Fruit fly (Drosophila melanogaster) whole organism, wandering third instar larva: Measurements from ENCODE around the gene CG3123.

ENCODE experiments used
- HLH106 ChIP-seq: fragments of 200-800 bp; optimal IDR thresholded peaks from 3 replicates; lab custom pipeline; 2019; ENCODE audit warnings: missing biosample characterization, mild to moderate bottlenecking, missing genetic modification characterization, moderate library complexity
- Myc ChIP-seq: fragments of >200 bp; optimal IDR thresholded peaks from 2 replicates; lab custom pipeline; 2017
- N ChIP-seq: fragments of >200 bp; optimal IDR thresholded peaks from 2 replicates; lab custom pipeline; 2018; ENCODE audit warnings: missing biosample characterization, missing external identifiers, missing genetic modification characterization
- OdsH ChIP-seq: fragments of 200-800 bp; sonication (Bioruptor generic); optimal IDR thresholded peaks from 2 replicates; lab custom pipeline; 2016; ENCODE audit warnings: missing biosample characterization, mild to moderate bottlenecking, missing genetic modification characterization
- br ChIP-seq: fragments of 200-800 bp; sonication (Bioruptor generic); optimal IDR thresholded peaks from 2 replicates; lab custom pipeline; 2016; ENCODE audit warnings: missing biosample characterization, missing genetic modification characterization
- dl ChIP-seq, 2 experiments: fragments of 175-275, 200-275 bp in 1 of 2; fragments of 200-275 bp in 1 of 2; sonication (Bioruptor generic); optimal IDR thresholded peaks; lab custom pipeline; 2018; ENCODE audit warnings: mild to moderate bottlenecking in 2 of 2, missing biosample characterization in 2 of 2, missing genetic modification characterization in 2 of 2, moderate library complexity in 2 of 2; ENCODE audit not compliant: partially characterized antibody in 2 of 2, insufficient read depth in 1 of 2
- dmrt93B ChIP-seq: fragments of 200-800 bp; sonication (Bioruptor generic); optimal IDR thresholded peaks from 2 replicates; lab custom pipeline; 2018; ENCODE audit warnings: missing biosample characterization, mild to moderate bottlenecking, missing genetic modification characterization
- fru ChIP-seq: fragments of 200-800 bp; sonication (Bioruptor generic); optimal IDR thresholded peaks from 3 replicates; lab custom pipeline; 2016; ENCODE audit warnings: missing biosample characterization, mild to moderate bottlenecking, missing genetic modification characterization
- h ChIP-seq: fragments of 200-800 bp; sonication (Bioruptor generic); optimal IDR thresholded peaks from 3 replicates; lab custom pipeline; 2016; ENCODE audit warnings: missing biosample characterization, mild to moderate bottlenecking, missing genetic modification characterization
- jim ChIP-seq: fragments of 175-275, 200-325 bp; sonication (Bioruptor generic); optimal IDR thresholded peaks from 2 replicates; lab custom pipeline; 2016; ENCODE audit warnings: missing biosample characterization, mild to moderate bottlenecking, missing genetic modification characterization
- pan ChIP-seq: fragments of >200 bp; optimal IDR thresholded peaks from 2 replicates; lab custom pipeline; 2017
- psq ChIP-seq: fragments of 200-800 bp; sonication (Bioruptor generic); optimal IDR thresholded peaks from 3 replicates; lab custom pipeline; 2017; ENCODE audit warnings: missing biosample characterization, mild to moderate bottlenecking, missing genetic modification characterization, moderate library complexity
- rgr ChIP-seq: fragments of 200-800 bp; sonication (Bioruptor generic); optimal IDR thresholded peaks from 3 replicates; lab custom pipeline; 2016; ENCODE audit warnings: missing biosample characterization, mild to moderate bottlenecking, missing genetic modification characterization
- tai ChIP-seq: sonication (Bioruptor generic); optimal IDR thresholded peaks from 2 replicates; lab custom pipeline; 2016; ENCODE audit warnings: missing biosample characterization, missing genetic modification characterization

- TF ChIP-seq h (GFP tag; lab: Kevin White, UChicago) (peak; percentile 53), tai (GFP tag; lab: Kevin White, UChicago) (peak; percentile 64), Myc (no peak), dmrt93B (GFP tag; lab: Kevin White, UChicago) (no peak), dl (GFP tag; optimal IDR thresholded peaks at IDR 0.05; lab: Kevin White, UChicago; ENCODE audit: insufficient read depth in 1 of 2, partially characterized antibody in 2 of 2) (no peak), jim (GFP tag; lab: Kevin White, UChicago) (no peak), HLH106 (peak; percentile 32), rgr (GFP tag; lab: Kevin White, UChicago) (peak; percentile 12), psq (GFP tag; lab: Kevin White, UChicago) (no peak), fru (GFP tag; lab: Kevin White, UChicago) (no peak), OdsH (GFP tag; lab: Kevin White, UChicago) (no peak), br (peak; percentile 3), N (GFP tag; lab: Kevin White, UChicago) (no peak), pan (lab: Kevin White, UChicago) (no peak)
Observed at dm6 chr2L:2856960-2857584, 31.8 kb upstream of the CG3123 start, which contains the start of gene CG2991.
